Fruit fly (Drosophila melanogaster): ENCODE data around the gene CG10853.

The CG10853 gene

DNA sequence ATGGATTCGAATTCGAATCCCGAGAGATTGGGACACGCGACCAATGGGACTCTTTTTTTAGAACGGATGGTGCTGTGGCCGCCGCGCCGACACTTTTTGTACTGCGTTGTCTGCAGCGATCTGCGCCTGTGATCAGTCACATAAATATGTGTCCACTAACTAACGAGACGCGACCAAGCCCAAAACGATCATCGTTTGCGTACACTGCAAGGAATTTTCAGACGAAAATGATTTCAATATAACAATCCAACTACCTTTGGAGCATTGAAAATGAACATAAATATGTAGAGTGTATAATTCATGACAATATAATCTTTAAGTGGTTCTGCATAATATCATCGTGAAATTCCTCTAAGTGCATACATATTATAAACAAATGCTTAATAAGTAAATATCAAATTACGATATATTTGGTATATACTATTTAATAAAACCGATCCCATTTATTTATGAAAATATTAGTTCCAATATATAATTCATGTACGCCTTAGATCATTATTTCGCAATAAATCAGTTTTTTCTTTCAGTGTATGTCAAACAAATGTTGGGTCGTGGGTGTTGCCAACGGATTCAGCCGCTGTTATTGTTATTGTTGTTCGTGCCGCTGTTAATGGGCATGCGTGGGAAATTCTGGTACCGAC, 12.0 kb upstream of the CG10853 start, which contains the start of gene Eip63F-1 (continued):
- no peak; the same call in 1 of the 2 replicates for TF ChIP-seq ttk (GFP tag; IDR thresholded peaks at IDR 0.05)
- peak; percentile 62 for TF ChIP-seq CG18619 (GFP tag; optimal IDR thresholded peaks at IDR 0.05)
- TF ChIP-seq sd (tag; optimal IDR thresholded peaks at IDR 0.05): peak; percentile 36
- TF ChIP-seq CG12659 (GFP tag; optimal IDR thresholded peaks at IDR 0.05): peak; percentile 67
- TF ChIP-seq CG14965 (GFP tag; optimal IDR thresholded peaks at IDR 0.05; ENCODE audit: borderline replicate concordance): no peak
- TF ChIP-seq CG17612 (GFP tag; IDR thresholded peaks at IDR 0.05): no peak
- TF ChIP-seq CG10462 (GFP tag; optimal IDR thresholded peaks at IDR 0.05): no peak
- TF ChIP-seq Xbp1 (GFP tag; optimal IDR thresholded peaks at IDR 0.05): peak; percentile 63
- TF ChIP-seq CG6254 (GFP tag; optimal IDR thresholded peaks at IDR 0.05): peak; percentile 28
- peak; percentile 48; the same call in 1 of the 2 replicates for TF ChIP-seq Drgx (GFP tag; IDR thresholded peaks at IDR 0.05)
- TF ChIP-seq knrl (GFP tag; IDR thresholded peaks at IDR 0.05; ENCODE audit: partially characterized antibody): no peak
- TF ChIP-seq lilli (GFP tag; optimal IDR thresholded peaks at IDR 0.05): peak; percentile 39
- no peak for TF ChIP-seq kay (GFP tag; optimal IDR thresholded peaks at IDR 0.05)
- TF ChIP-seq cwo (GFP tag; optimal IDR thresholded peaks at IDR 0.05): peak; percentile 53
- peak; percentile 78 for TF ChIP-seq Meics (GFP tag; optimal IDR thresholded peaks at IDR 0.05)
- no peak for TF ChIP-seq CG31388 (GFP tag; optimal IDR thresholded peaks at IDR 0.05)
- peak; percentile 63 for TF ChIP-seq Ets65A (GFP tag)
- TF ChIP-seq MBD-R2 (GFP tag; IDR thresholded peaks at IDR 0.05): no peak
- TF ChIP-seq CG10147 (GFP tag; optimal IDR thresholded peaks at IDR 0.05): peak; percentile 78
- TF ChIP-seq maf-S (GFP tag; optimal IDR thresholded peaks at IDR 0.05): no peak
- TF ChIP-seq Hey (tag; optimal IDR thresholded peaks at IDR 0.05): no peak
- no peak for TF ChIP-seq NK7.1 (GFP tag; optimal IDR thresholded peaks at IDR 0.05)
- no peak for TF ChIP-seq stwl (tag; optimal IDR thresholded peaks at IDR 0.05)
- no peak for TF ChIP-seq Mrtf (GFP tag; IDR thresholded peaks at IDR 0.05)
- TF ChIP-seq CG15269 (tag; optimal IDR thresholded peaks at IDR 0.05): peak; percentile 79
- peak; percentile 63 for TF ChIP-seq NfI (GFP tag; optimal IDR thresholded peaks at IDR 0.05)
- TF ChIP-seq H2.0 (GFP tag; IDR thresholded peaks at IDR 0.05): peak; percentile 51; the same call in 1 of the 2 replicates
- no peak for TF ChIP-seq aop (GFP tag; IDR thresholded peaks at IDR 0.05)
- TF ChIP-seq CG3281 (GFP tag; optimal IDR thresholded peaks at IDR 0.05): peak; percentile 82
- no peak for TF ChIP-seq CG10959 (GFP tag; IDR thresholded peaks at IDR 0.05)
- peak; percentile 50 for TF ChIP-seq CG6765 (GFP tag; optimal IDR thresholded peaks at IDR 0.05)
- TF ChIP-seq yki (optimal IDR thresholded peaks at IDR 0.05): no peak
- TF ChIP-seq crol (GFP tag; IDR thresholded peaks at IDR 0.05): no peak
- TF ChIP-seq CG12299 (tag; optimal IDR thresholded peaks at IDR 0.05): peak; percentile 3
- no peak for TF ChIP-seq Mad (GFP tag; optimal IDR thresholded peaks at IDR 0.05)
- TF ChIP-seq da (GFP tag; optimal IDR thresholded peaks at IDR 0.05): no peak
- no peak for TF ChIP-seq sens-2 (GFP tag; IDR thresholded peaks at IDR 0.05)
- no peak for TF ChIP-seq pzg (GFP tag; optimal IDR thresholded peaks at IDR 0.05)
- TF ChIP-seq CG7928 (GFP tag; optimal IDR thresholded peaks at IDR 0.05): no peak
- TF ChIP-seq CG11504 (tag; optimal IDR thresholded peaks at IDR 0.05): peak; percentile 86
- TF ChIP-seq pho (GFP tag; optimal IDR thresholded peaks at IDR 0.05): no peak
- TF ChIP-seq CG14014 (GFP tag; IDR thresholded peaks at IDR 0.05): peak; percentile 29; the same call in 1 of the 2 replicates
- TF ChIP-seq BEAF-32 (GFP tag; optimal IDR thresholded peaks at IDR 0.05): no peak
- no peak for TF ChIP-seq ems (GFP tag; optimal IDR thresholded peaks at IDR 0.05)
- peak; percentile 8 for TF ChIP-seq CG15514 (GFP tag; optimal IDR thresholded peaks at IDR 0.05)
- peak; percentile 85 for TF ChIP-seq Sox100B (GFP tag; optimal IDR thresholded peaks at IDR 0.05)
- TF ChIP-seq CG3838 (GFP tag; optimal IDR thresholded peaks at IDR 0.05): no peak
- peak; percentile 34 for TF ChIP-seq B-H2 (GFP tag; optimal IDR thresholded peaks at IDR 0.05)
- peak; percentile 64 for TF ChIP-seq CG9727 (GFP tag; optimal IDR thresholded peaks at IDR 0.05)
- TF ChIP-seq CG11093 (GFP tag; IDR thresholded peaks at IDR 0.05): no peak
- TF ChIP-seq CG3163 (GFP tag; optimal IDR thresholded peaks at IDR 0.05): no peak
